Fruit fly (Drosophila melanogaster) whole organism, wandering third instar larva: ENCODE measurements around the gene CG14071.
A peak's percentile ranks its signal among the peaks of the same experiment; 100 is the strongest.

Experiments
- Abd-B ChIP-seq: fragments of >200 bp; optimal IDR thresholded peaks from 2 replicates; lab custom pipeline; 2017; ENCODE audit warnings: missing biosample characterization, missing genetic modification characterization
- CG32264 ChIP-seq: fragments of 200-800 bp; sonication (Bioruptor generic); optimal IDR thresholded peaks from 2 replicates; lab custom pipeline; 2016; ENCODE audit warnings: missing biosample characterization, missing genetic modification characterization
- CG9705 ChIP-seq: fragments of 200-800 bp; sonication (Bioruptor generic); optimal IDR thresholded peaks from 2 replicates; lab custom pipeline; 2018; ENCODE audit warnings: missing biosample characterization, mild to moderate bottlenecking, missing genetic modification characterization
- CrebA ChIP-seq: fragments of 200-800 bp; sonication (Bioruptor generic); optimal IDR thresholded peaks from 2 replicates; lab custom pipeline; 2016; ENCODE audit warnings: missing biosample characterization, mild to moderate bottlenecking, missing genetic modification characterization, borderline replicate concordance
- Dfd ChIP-seq: fragments of >200 bp; optimal IDR thresholded peaks from 2 replicates; lab custom pipeline; 2017; ENCODE audit warnings: missing biosample characterization, missing genetic modification characterization
- Dif ChIP-seq: fragments of 200-275, 200-300 bp; sonication (Bioruptor generic); optimal IDR thresholded peaks from 2 replicates; lab custom pipeline; 2018; ENCODE audit warnings: missing biosample characterization, missing genetic modification characterization; ENCODE audit not compliant: partially characterized antibody
- GATAd ChIP-seq: sonication (Bioruptor generic); optimal IDR thresholded peaks from 2 replicates; lab custom pipeline; 2016; ENCODE audit warnings: missing biosample characterization, missing genetic modification characterization
- HLH106 ChIP-seq: fragments of 200-800 bp; optimal IDR thresholded peaks from 3 replicates; lab custom pipeline; 2019; ENCODE audit warnings: missing biosample characterization, mild to moderate bottlenecking, missing genetic modification characterization, moderate library complexity
- Hnf4 ChIP-seq: fragments of 200-800 bp; sonication (Bioruptor generic); optimal IDR thresholded peaks from 2 replicates; lab custom pipeline; 2016; ENCODE audit warnings: missing biosample characterization, mild to moderate bottlenecking, missing genetic modification characterization
- Hr83 ChIP-seq: fragments of 200-300 bp; sonication (Bioruptor generic); optimal IDR thresholded peaks from 2 replicates; lab custom pipeline; 2016; ENCODE audit warnings: missing biosample characterization, mild to moderate bottlenecking, missing genetic modification characterization, moderate library complexity; ENCODE audit not compliant: poor library complexity, severe bottlenecking
- Jra ChIP-seq: sonication (Bioruptor generic); optimal IDR thresholded peaks from 2 replicates; lab custom pipeline; 2016; ENCODE audit warnings: missing biosample characterization, missing genetic modification characterization
- Mio ChIP-seq: sonication (Bioruptor generic); optimal IDR thresholded peaks from 2 replicates; lab custom pipeline; 2016; ENCODE audit warnings: missing biosample characterization, missing genetic modification characterization
- Myc ChIP-seq: fragments of >200 bp; optimal IDR thresholded peaks from 2 replicates; lab custom pipeline; 2017
- N ChIP-seq: fragments of >200 bp; optimal IDR thresholded peaks from 2 replicates; lab custom pipeline; 2018; ENCODE audit warnings: missing biosample characterization, missing external identifiers, missing genetic modification characterization
- OdsH ChIP-seq: fragments of 200-800 bp; sonication (Bioruptor generic); optimal IDR thresholded peaks from 2 replicates; lab custom pipeline; 2016; ENCODE audit warnings: missing biosample characterization, mild to moderate bottlenecking, missing genetic modification characterization
- Rel ChIP-seq, 2 experiments: fragments of 200-800 bp; sonication (Bioruptor generic) in 1 of 2; optimal IDR thresholded peaks; 2 replicates in 1 of 2; 3 replicates in 1 of 2; lab custom pipeline; 2016 to 2019; ENCODE audit warnings: mild to moderate bottlenecking in 2 of 2, missing biosample characterization in 2 of 2, missing genetic modification characterization in 2 of 2, moderate library complexity in 1 of 2
- Sp1 ChIP-seq: fragments of 200-800 bp; sonication (Bioruptor generic); optimal IDR thresholded peaks from 3 replicates; lab custom pipeline; 2019; ENCODE audit warnings: missing biosample characterization, mild to moderate bottlenecking, missing genetic modification characterization, moderate library complexity
- Vsx2 ChIP-seq: fragments of 200-300, 225-300 bp; sonication (Bioruptor generic); optimal IDR thresholded peaks from 2 replicates; lab custom pipeline; 2018; ENCODE audit warnings: missing biosample characterization, missing genetic modification characterization; ENCODE audit not compliant: partially characterized antibody
- br ChIP-seq: fragments of 200-800 bp; sonication (Bioruptor generic); optimal IDR thresholded peaks from 2 replicates; lab custom pipeline; 2016; ENCODE audit warnings: missing biosample characterization, missing genetic modification characterization
- brk ChIP-seq: fragments of 200-800 bp; sonication (Bioruptor generic); optimal IDR thresholded peaks from 2 replicates; lab custom pipeline; 2016; ENCODE audit warnings: missing biosample characterization, mild to moderate bottlenecking, missing genetic modification characterization
- dl ChIP-seq, 2 experiments: fragments of 175-275, 200-275 bp in 1 of 2; fragments of 200-275 bp in 1 of 2; sonication (Bioruptor generic); optimal IDR thresholded peaks; lab custom pipeline; 2018; ENCODE audit warnings: mild to moderate bottlenecking in 2 of 2, missing biosample characterization in 2 of 2, missing genetic modification characterization in 2 of 2, moderate library complexity in 2 of 2; ENCODE audit not compliant: partially characterized antibody in 2 of 2, insufficient read depth in 1 of 2
- dsf ChIP-seq: sonication (Bioruptor generic); optimal IDR thresholded peaks from 2 replicates; lab custom pipeline; 2016; ENCODE audit warnings: missing biosample characterization, missing genetic modification characterization, borderline replicate concordance
- ey ChIP-seq: fragments of 200-800 bp; sonication (Bioruptor generic); optimal IDR thresholded peaks from 2 replicates; lab custom pipeline; 2016; ENCODE audit warnings: missing biosample characterization, missing genetic modification characterization
- foxo ChIP-seq, 2 experiments: fragments of 200-800 bp; sonication (Bioruptor generic); optimal IDR thresholded peaks; 2 replicates in 1 of 2; 3 replicates in 1 of 2; lab custom pipeline; 2016 to 2017; ENCODE audit warnings: missing biosample characterization in 2 of 2, missing genetic modification characterization in 2 of 2
- fru ChIP-seq: fragments of 200-800 bp; sonication (Bioruptor generic); optimal IDR thresholded peaks from 3 replicates; lab custom pipeline; 2016; ENCODE audit warnings: missing biosample characterization, mild to moderate bottlenecking, missing genetic modification characterization
- h ChIP-seq: fragments of 200-800 bp; sonication (Bioruptor generic); optimal IDR thresholded peaks from 3 replicates; lab custom pipeline; 2016; ENCODE audit warnings: missing biosample characterization, mild to moderate bottlenecking, missing genetic modification characterization
- jim ChIP-seq: fragments of 175-275, 200-325 bp; sonication (Bioruptor generic); optimal IDR thresholded peaks from 2 replicates; lab custom pipeline; 2016; ENCODE audit warnings: missing biosample characterization, mild to moderate bottlenecking, missing genetic modification characterization
- lola ChIP-seq: fragments of >200 bp; optimal IDR thresholded peaks from 2 replicates; lab custom pipeline; 2017; ENCODE audit warnings: missing biosample characterization, missing genetic modification characterization
- pan ChIP-seq: fragments of >200 bp; optimal IDR thresholded peaks from 2 replicates; lab custom pipeline; 2017
- psq ChIP-seq: fragments of 200-800 bp; sonication (Bioruptor generic); optimal IDR thresholded peaks from 3 replicates; lab custom pipeline; 2017; ENCODE audit warnings: missing biosample characterization, mild to moderate bottlenecking, missing genetic modification characterization, moderate library complexity
- rgr ChIP-seq: fragments of 200-800 bp; sonication (Bioruptor generic); optimal IDR thresholded peaks from 3 replicates; lab custom pipeline; 2016; ENCODE audit warnings: missing biosample characterization, mild to moderate bottlenecking, missing genetic modification characterization
- sage ChIP-seq: fragments of 200-800 bp; sonication (Bioruptor generic); optimal IDR thresholded peaks from 2 replicates; lab custom pipeline; 2016; ENCODE audit warnings: missing biosample characterization, mild to moderate bottlenecking, missing genetic modification characterization
- sv ChIP-seq: fragments of 200-800 bp; sonication (Bioruptor generic); optimal IDR thresholded peaks from 3 replicates; lab custom pipeline; 2016; ENCODE audit warnings: missing biosample characterization, missing genetic modification characterization
- tai ChIP-seq: sonication (Bioruptor generic); optimal IDR thresholded peaks from 2 replicates; lab custom pipeline; 2016; ENCODE audit warnings: missing biosample characterization, missing genetic modification characterization
- usp ChIP-seq: fragments of >200 bp; optimal IDR thresholded peaks from 2 replicates; lab custom pipeline; 2017; ENCODE audit warnings: missing biosample characterization, missing genetic modification characterization
- woc ChIP-seq: sonication (Bioruptor generic); optimal IDR thresholded peaks from 2 replicates; lab custom pipeline; 2016; ENCODE audit warnings: missing biosample characterization, mild to moderate bottlenecking, missing genetic modification characterization

Gene CG14071

dm6 chr2L:10869867-10870266 is 18.9 kb downstream of the CG14071 start, which contains the start of gene CG12517:
Gene CG12517 (plus strand): TSS chr2L:10870167.
- TF ChIP-seq pan (lab: Kevin White, UChicago): no peak
- no peak for TF ChIP-seq brk (GFP tag; lab: Kevin White, UChicago)
- TF ChIP-seq woc (GFP tag; lab: Kevin White, UChicago): no peak
- TF ChIP-seq ey: no peak
- no peak for TF ChIP-seq OdsH (GFP tag; lab: Kevin White, UChicago)
- TF ChIP-seq Dif: no peak
- no peak for TF ChIP-seq lola (GFP tag; lab: Kevin White, UChicago)
- no peak for TF ChIP-seq fru (GFP tag; lab: Kevin White, UChicago)
- no peak for TF ChIP-seq Dfd
- no peak for TF ChIP-seq HLH106
- TF ChIP-seq, all 38 proteins: peak for 0

dm6 chr2L:10858064-10859047 is 30.4 kb downstream of the CG14071 start, which contains the start of the genes aurB and Stam:
Gene aurB (minus strand): TSS chr2L:10858094.
Gene Stam (plus strand): TSS chr2L:10858536.
- no peak for TF ChIP-seq br (GFP tag; lab: Kevin White, UChicago)
- no peak for TF ChIP-seq fru (GFP tag; lab: Kevin White, UChicago)
- no peak for TF ChIP-seq Vsx2 (GFP tag; lab: Kevin White, UChicago)
- peak; percentile 60 for TF ChIP-seq HLH106
- TF ChIP-seq usp (GFP tag; lab: Kevin White, UChicago): no peak
- no peak for TF ChIP-seq Hr83 (GFP tag; lab: Kevin White, UChicago)
- TF ChIP-seq CG9705 (GFP tag; lab: Kevin White, UChicago): no peak
- TF ChIP-seq rgr (GFP tag; lab: Kevin White, UChicago): peak; percentile 32
- no peak for TF ChIP-seq dl (GFP tag; optimal IDR thresholded peaks at IDR 0.05; lab: Kevin White, UChicago; ENCODE audit: insufficient read depth in 1 of 2, partially characterized antibody in 2 of 2)
- TF ChIP-seq jim: no peak
- TF ChIP-seq woc (GFP tag; lab: Kevin White, UChicago): peak; percentile 26
- TF ChIP-seq Abd-B (GFP tag; lab: Kevin White, UChicago): no peak
- TF ChIP-seq lola (GFP tag; lab: Kevin White, UChicago): no peak
- TF ChIP-seq h (GFP tag; lab: Kevin White, UChicago): peak; percentile 19
- peak; percentile 36 for TF ChIP-seq psq (GFP tag; lab: Kevin White, UChicago)
- peak; percentile 1 for TF ChIP-seq OdsH (GFP tag; lab: Kevin White, UChicago)
- peak; percentile 57 for TF ChIP-seq Sp1 (GFP tag; lab: Kevin White, UChicago)
- no peak for TF ChIP-seq CG32264 (GFP tag; lab: Kevin White, UChicago)
- peak in 1 of 2 experiments; percentile 39 for TF ChIP-seq foxo (GFP tag; optimal IDR thresholded peaks at IDR 0.05; lab: Kevin White, UChicago)
- TF ChIP-seq brk (GFP tag; lab: Kevin White, UChicago): no peak
- TF ChIP-seq Rel (GFP tag; optimal IDR thresholded peaks at IDR 0.05; lab: Kevin White, UChicago): no peak
- TF ChIP-seq Rel (tag; optimal IDR thresholded peaks at IDR 0.05; lab: Kevin White, UChicago): peak; percentile 20

- TF ChIP-seq usp (GFP tag; lab: Kevin White, UChicago) (no peak), GATAd (GFP tag; lab: Kevin White, UChicago) (no peak), h (GFP tag; lab: Kevin White, UChicago) (peak; percentile 11), lola (GFP tag; lab: Kevin White, UChicago) (no peak), N (GFP tag; lab: Kevin White, UChicago) (no peak), dsf (GFP tag; lab: Kevin White, UChicago) (no peak), br (GFP tag; lab: Kevin White, UChicago) (no peak), Sp1 (GFP tag; lab: Kevin White, UChicago) (peak; percentile 28), Abd-B (GFP tag; lab: Kevin White, UChicago) (no peak), jim (no peak), Hr83 (GFP tag; lab: Kevin White, UChicago) (no peak), ey (peak; percentile 43), foxo (GFP tag; optimal IDR thresholded peaks at IDR 0.05; lab: Kevin White, UChicago) (peak in 1 of 2 experiments; percentile 64), HLH106 (peak; percentile 57), Rel (GFP tag; optimal IDR thresholded peaks at IDR 0.05; lab: Kevin White, UChicago) (no peak), Rel (tag; optimal IDR thresholded peaks at IDR 0.05; lab: Kevin White, UChicago) (no peak), Jra (GFP tag; lab: Kevin White, UChicago) (no peak), CG9705 (GFP tag; lab: Kevin White, UChicago) (no peak), fru (GFP tag; lab: Kevin White, UChicago) (peak; percentile 37), rgr (GFP tag; lab: Kevin White, UChicago) (peak; percentile 42), psq (GFP tag; lab: Kevin White, UChicago) (peak; percentile 22), Hnf4 (GFP tag; lab: Kevin White, UChicago) (no peak), tai (no peak), Dif (no peak), Myc (lab: Kevin White, UChicago) (no peak), pan (lab: Kevin White, UChicago) (no peak), brk (GFP tag; lab: Kevin White, UChicago) (no peak), woc (GFP tag; lab: Kevin White, UChicago) (no peak), dl (GFP tag; optimal IDR thresholded peaks at IDR 0.05; lab: Kevin White, UChicago; ENCODE audit: insufficient read depth in 1 of 2, partially characterized antibody in 2 of 2) (no peak), sage (GFP tag; lab: Kevin White, UChicago) (no peak), sv (GFP tag; lab: Kevin White, UChicago) (peak; percentile 30), Vsx2 (GFP tag; lab: Kevin White, UChicago) (no peak), CrebA (GFP tag; lab: Kevin White, UChicago) (no peak), CG32264 (GFP tag; lab: Kevin White, UChicago) (no peak), OdsH (GFP tag; lab: Kevin White, UChicago) (peak; percentile 16), Mio (no peak)
Measured at dm6 chr2L:10856328-10856942, 32.3 kb downstream of the CG14071 start, which contains the start of gene Dnz1. Gene Dnz1 (minus strand): TSS chr2L:10856644.
